In genomic region chrV:4891305-4891704, ce11 we compare ENCODE assay signal across 2 worm cellular contexts.
TF ChIP-seq lines count a peak whose summit lies in the region.

No protein-coding gene starts in this region.

TF ChIP-seq in whole organism, L4 larva, 104 proteins besides CTCF, POLR2A, EP300 and RAD21:
- TF ChIP-seq mes-2 (tag; optimal IDR thresholded peaks at IDR 0.05; lab: Kevin White, UChicago; ENCODE audit: poor library complexity, severe bottlenecking), result no peak
- no peak for TF ChIP-seq spr-3 (GFP tag; optimal IDR thresholded peaks at IDR 0.05; lab: Kevin White, UChicago)
- TF ChIP-seq sdz-12 (GFP tag; optimal IDR thresholded peaks at IDR 0.05; lab: Kevin White, UChicago), result no peak
- TF ChIP-seq lin-38 (GFP tag; IDR thresholded peaks at IDR 0.05; lab: Robert Waterston, UW), result peak; percentile 60
- TF ChIP-seq ZK337.2 (GFP tag; IDR thresholded peaks at IDR 0.05; lab: Robert Waterston, UW), result no peak
- no peak for TF ChIP-seq Y5F2A.4 (GFP tag; optimal IDR thresholded peaks at IDR 0.05; lab: Kevin White, UChicago)
- TF ChIP-seq cey-2 (tag; optimal IDR thresholded peaks at IDR 0.05; lab: Kevin White, UChicago; ENCODE audit: borderline replicate concordance, insufficient read depth), result no peak
- TF ChIP-seq ceh-32 (tag; optimal IDR thresholded peaks at IDR 0.05; lab: Kevin White, UChicago; ENCODE audit: poor library complexity), result no peak
- peak; percentile 30 for TF ChIP-seq F49E8.2 (tag; optimal IDR thresholded peaks at IDR 0.05; lab: Kevin White, UChicago; ENCODE audit: borderline replicate concordance)
- no peak for TF ChIP-seq pqm-1 (tag; optimal IDR thresholded peaks at IDR 0.05; lab: Kevin White, UChicago)
- no peak for TF ChIP-seq mxl-3 (GFP tag; optimal IDR thresholded peaks at IDR 0.05; lab: Kevin White, UChicago)
- TF ChIP-seq ceh-20 (GFP tag; IDR thresholded peaks at IDR 0.05; lab: Robert Waterston, UW), result no peak
- no peak for TF ChIP-seq lin-39 (tag; optimal IDR thresholded peaks at IDR 0.05; lab: Kevin White, UChicago)
- no peak for TF ChIP-seq nhr-42 (GFP tag; IDR thresholded peaks at IDR 0.05; lab: Robert Waterston, UW)
- TF ChIP-seq Y48G9A.11 (GFP tag; IDR thresholded peaks at IDR 0.05; lab: Robert Waterston, UW), result no peak
- TF ChIP-seq daf-16 (GFP tag; optimal IDR thresholded peaks at IDR 0.05; lab: Kevin White, UChicago), result no peak
- no peak for TF ChIP-seq daf-16 (tag; optimal IDR thresholded peaks at IDR 0.05; lab: Kevin White, UChicago)
- no peak for TF ChIP-seq php-3 (GFP tag; IDR thresholded peaks at IDR 0.05; lab: Robert Waterston, UW)
- TF ChIP-seq hif-1 (tag; optimal IDR thresholded peaks at IDR 0.05; lab: Kevin White, UChicago), result no peak
- peak; percentile 26 for TF ChIP-seq unc-130 (GFP tag; optimal IDR thresholded peaks at IDR 0.05; lab: Kevin White, UChicago)
- no peak for TF ChIP-seq spr-1 (tag; optimal IDR thresholded peaks at IDR 0.05; lab: Kevin White, UChicago)

TF ChIP-seq in whole organism, young adult, 124 proteins besides CTCF, POLR2A, EP300 and RAD21:
- TF ChIP-seq madf-3 (GFP tag; IDR thresholded peaks at IDR 0.05; lab: Robert Waterston, UW) (peak; percentile 81), tlf-1 (GFP tag; optimal IDR thresholded peaks at IDR 0.05; lab: Kevin White, UChicago) (peak; percentile 53), athp-1 (tag; optimal IDR thresholded peaks at IDR 0.05; lab: Kevin White, UChicago) (no peak), F23B12.7 (tag; optimal IDR thresholded peaks at IDR 0.05; lab: Kevin White, UChicago; ENCODE audit: insufficient read depth) (no peak), mcd-1 (GFP tag; IDR thresholded peaks at IDR 0.05; lab: Robert Waterston, UW) (0 out of 2 replicates have a peak, but pooled peaks have one; percentile 15), unc-130 (GFP tag; optimal IDR thresholded peaks at IDR 0.05; lab: Kevin White, UChicago) (peak; percentile 6), lin-35 (GFP tag; optimal IDR thresholded peaks at IDR 0.05; lab: Kevin White, UChicago) (peak in 1 of 3 experiments; percentile 7), nfya-1 (tag; optimal IDR thresholded peaks at IDR 0.05; lab: Kevin White, UChicago; ENCODE audit: borderline replicate concordance, insufficient read depth) (no peak), hsf-1 (GFP tag; IDR thresholded peaks at IDR 0.05; lab: Robert Waterston, UW) (peak; percentile 77), egl-44 (GFP tag; IDR thresholded peaks at IDR 0.05; lab: Robert Waterston, UW) (no peak), tbp1 (GFP tag; optimal IDR thresholded peaks at IDR 0.05; lab: Kevin White, UChicago) (peak; percentile 1), attf-6 (GFP tag; IDR thresholded peaks at IDR 0.05; lab: Robert Waterston, UW) (peak; percentile 70; the same call in 1 of the 2 replicates), unc-62 (GFP tag; optimal IDR thresholded peaks at IDR 0.05; lab: Kevin White, UChicago) (no peak), dox-1 (GFP tag; IDR thresholded peaks at IDR 0.05; lab: Robert Waterston, UW) (peak; percentile 23; the same call in 1 of the 2 replicates), aptf-3 (GFP tag; IDR thresholded peaks at IDR 0.05; lab: Robert Waterston, UW) (peak; percentile 6; the same call in 1 of the 2 replicates), nhr-179 (tag; optimal IDR thresholded peaks at IDR 0.05; lab: Kevin White, UChicago) (no peak), hrde-1 (tag; optimal IDR thresholded peaks at IDR 0.05; lab: Kevin White, UChicago; ENCODE audit: borderline replicate concordance) (peak; percentile 70), him-1 (tag; optimal IDR thresholded peaks at IDR 0.05; lab: Kevin White, UChicago) (peak; percentile 9), F39B2.1 (GFP tag; IDR thresholded peaks at IDR 0.05; lab: Robert Waterston, UW) (peak; percentile 75; the same call in 1 of the 2 replicates), snpc-3.4 (tag; optimal IDR thresholded peaks at IDR 0.05; lab: Kevin White, UChicago) (peak; percentile 51), lsl-1 (GFP tag; optimal IDR thresholded peaks at IDR 0.05; lab: Kevin White, UChicago) (peak; percentile 57), Y53G8AR.9 (GFP tag; conservative IDR thresholded peaks at IDR 0.05; lab: Robert Waterston, UW) (peak; percentile 83), F33H1.4 (GFP tag; IDR thresholded peaks at IDR 0.05; lab: Robert Waterston, UW) (peak; percentile 45), madf-8 (GFP tag; conservative IDR thresholded peaks at IDR 0.05; lab: Robert Waterston, UW) (peak; percentile 53), madf-6 (GFP tag; IDR thresholded peaks at IDR 0.05; lab: Robert Waterston, UW) (peak; percentile 84), efl-1 (GFP tag; optimal IDR thresholded peaks at IDR 0.05; lab: Kevin White, UChicago) (peak; percentile 38), K12H6.12 (tag; optimal IDR thresholded peaks at IDR 0.05; lab: Kevin White, UChicago) (no peak), xnd-1 (tag; optimal IDR thresholded peaks at IDR 0.05; lab: Kevin White, UChicago) (peak; percentile 74), ceh-58 (GFP tag; IDR thresholded peaks at IDR 0.05; lab: Robert Waterston, UW) (0 out of 2 replicates have a peak, but pooled peaks have one; percentile 15), F49E8.2 (tag; optimal IDR thresholded peaks at IDR 0.05; lab: Kevin White, UChicago; ENCODE audit: insufficient read depth) (peak; percentile 38), lag-1 (GFP tag; IDR thresholded peaks at IDR 0.05; lab: Robert Waterston, UW) (no peak), snpc-4 (GFP tag; optimal IDR thresholded peaks at IDR 0.05; lab: Kevin White, UChicago) (no peak), snpc-4 (tag; optimal IDR thresholded peaks at IDR 0.05; lab: Kevin White, UChicago) (peak in 2 of 4 experiments; percentile 6 to 31), ekl-4 (GFP tag; IDR thresholded peaks at IDR 0.05; lab: Robert Waterston, UW) (peak; percentile 73), cebp-2 (GFP tag; IDR thresholded peaks at IDR 0.05; lab: Robert Waterston, UW) (0 out of 2 replicates have a peak, but pooled peaks have one; percentile 74), ets-4 (GFP tag; optimal IDR thresholded peaks at IDR 0.05; lab: Kevin White, UChicago) (no peak), B0035.1 (tag; optimal IDR thresholded peaks at IDR 0.05; lab: Kevin White, UChicago) (no peak), bed-2 (GFP tag; IDR thresholded peaks at IDR 0.05; lab: Robert Waterston, UW) (no peak), mxl-1 (tag; optimal IDR thresholded peaks at IDR 0.05; lab: Kevin White, UChicago) (peak; percentile 8), D2030.7 (GFP tag; IDR thresholded peaks at IDR 0.05; lab: Robert Waterston, UW) (peak; percentile 53), lin-26 (GFP tag; IDR thresholded peaks at IDR 0.05; lab: Robert Waterston, UW) (peak; percentile 63; the same call in 1 of the 2 replicates), snpc-1.3 (tag; optimal IDR thresholded peaks at IDR 0.05; lab: Kevin White, UChicago; ENCODE audit: insufficient read depth) (peak; percentile 45), rcor-1 (GFP tag; IDR thresholded peaks at IDR 0.05; lab: Robert Waterston, UW) (peak; percentile 52; the same call in 1 of the 2 replicates), Y56A3A.18 (GFP tag; IDR thresholded peaks at IDR 0.05; lab: Robert Waterston, UW) (0 out of 2 replicates have a peak, but pooled peaks have one; percentile 6), Y79H2A.3 (GFP tag; conservative IDR thresholded peaks at IDR 0.05; lab: Robert Waterston, UW) (peak; percentile 85; the same call in 1 of the 2 replicates), pbrm-1 (GFP tag; IDR thresholded peaks at IDR 0.05; lab: Robert Waterston, UW) (peak; percentile 62; the same call in 1 of the 2 replicates), die-1 (tag; optimal IDR thresholded peaks at IDR 0.05; lab: Kevin White, UChicago) (peak; percentile 16), B0336.3 (GFP tag; IDR thresholded peaks at IDR 0.05; lab: Robert Waterston, UW) (peak; percentile 84), lin-54 (GFP tag; optimal IDR thresholded peaks at IDR 0.05; lab: Kevin White, UChicago) (peak; percentile 25)
TF ChIP-seq in whole organism, young adult: peak in this region for 37.

Comparison
In these comparisons a context has a peak if more than half of its experiments do, and no peak if none do; other contexts are left out.
1. Of the 7 proteins assayed by ChIP-seq in both whole organism, young adult and whole organism, L4 larva: peak only in whole organism, young adult: none; only in whole organism, L4 larva: none; in both: F49E8.2 and unc-130; in neither: 4; mixed calls (peak in some experiments, not most) for 1.